Worm (Caenorhabditis elegans): ENCODE measurements around the gene glr-1.

Gene glr-1

ce11 chrIII:8618412-8618960 is 30.0 kb upstream of the glr-1 start, which contains the start of gene C13G5.2 (continued):
- TF ChIP-seq ama-1 (optimal IDR thresholded peaks at IDR 0.05) (no peak), ama-1 (GFP tag; optimal IDR thresholded peaks at IDR 0.05) (no peak), efl-1 (GFP tag; optimal IDR thresholded peaks at IDR 0.05) (peak; percentile 46), snpc-4 (GFP tag; optimal IDR thresholded peaks at IDR 0.05) (no peak), snpc-4 (tag; optimal IDR thresholded peaks at IDR 0.05) (no peak), F33H1.4 (GFP tag; IDR thresholded peaks at IDR 0.05) (peak; percentile 92), ztf-22 (GFP tag; optimal IDR thresholded peaks at IDR 0.05) (no peak), madf-8 (GFP tag; conservative IDR thresholded peaks at IDR 0.05) (peak; percentile 77), hlh-26 (GFP tag; conservative IDR thresholded peaks at IDR 0.05) (no peak), snpc-3.4 (tag; optimal IDR thresholded peaks at IDR 0.05) (peak; percentile 74), K12H6.12 (tag; optimal IDR thresholded peaks at IDR 0.05) (no peak), aptf-2 (GFP tag; conservative IDR thresholded peaks at IDR 0.05) (no peak), ekl-4 (GFP tag; IDR thresholded peaks at IDR 0.05) (no peak), nfya-1 (tag; optimal IDR thresholded peaks at IDR 0.05; ENCODE audit: borderline replicate concordance, insufficient read depth) (no peak), lin-54 (GFP tag; optimal IDR thresholded peaks at IDR 0.05) (peak; percentile 9), rec-8 (tag; optimal IDR thresholded peaks at IDR 0.05) (no peak), let-607 (tag; optimal IDR thresholded peaks at IDR 0.05) (no peak), ceh-27 (GFP tag; optimal IDR thresholded peaks at IDR 0.05) (no peak), ztf-3 (GFP tag; optimal IDR thresholded peaks at IDR 0.05) (no peak), tbp1 (GFP tag; optimal IDR thresholded peaks at IDR 0.05) (peak; percentile 31), hrde-1 (tag; optimal IDR thresholded peaks at IDR 0.05; ENCODE audit: borderline replicate concordance) (no peak), him-1 (tag; optimal IDR thresholded peaks at IDR 0.05) (no peak), F39B2.1 (GFP tag; IDR thresholded peaks at IDR 0.05) (no peak), B0336.3 (GFP tag; IDR thresholded peaks at IDR 0.05) (no peak), ztf-6 (GFP tag; IDR thresholded peaks at IDR 0.05) (no peak), nfya-2 (GFP tag; IDR thresholded peaks at IDR 0.05) (no peak), cebp-1 (GFP tag; IDR thresholded peaks at IDR 0.05) (no peak), cebp-1 (tag; optimal IDR thresholded peaks at IDR 0.05) (no peak), snpc-1.3 (tag; optimal IDR thresholded peaks at IDR 0.05; ENCODE audit: insufficient read depth) (peak; percentile 48), ccch-3 (GFP tag; optimal IDR thresholded peaks at IDR 0.05) (no peak), Y79H2A.3 (GFP tag; conservative IDR thresholded peaks at IDR 0.05) (no peak), madf-6 (GFP tag; IDR thresholded peaks at IDR 0.05) (peak; percentile 91)

ce11 chrIII:8616587-8616986 is 28.1 kb upstream of the glr-1 start, which contains the start of gene C06E1.11:
C06E1.11 (minus strand) TSS chrIII:8616687.
- TF ChIP-seq bed-1 (GFP tag; IDR thresholded peaks at IDR 0.05) = no peak
- TF ChIP-seq sea-2 (GFP tag; IDR thresholded peaks at IDR 0.05) = no peak
- TF ChIP-seq die-1 (tag; optimal IDR thresholded peaks at IDR 0.05) = no peak
- TF ChIP-seq let-526 (GFP tag; IDR thresholded peaks at IDR 0.05) = no peak
- TF ChIP-seq F22D6.2 (tag; optimal IDR thresholded peaks at IDR 0.05) = no peak
- no peak for TF ChIP-seq madf-8 (GFP tag; conservative IDR thresholded peaks at IDR 0.05)
- TF ChIP-seq nhr-179 (tag; optimal IDR thresholded peaks at IDR 0.05) = no peak
- no peak for TF ChIP-seq lin-35 (GFP tag; optimal IDR thresholded peaks at IDR 0.05)
- TF ChIP-seq zim-3 (tag; optimal IDR thresholded peaks at IDR 0.05) = no peak
- TF ChIP-seq nfya-1 (tag; optimal IDR thresholded peaks at IDR 0.05; ENCODE audit: borderline replicate concordance, insufficient read depth) = no peak
- TF ChIP-seq rpc-1 (optimal IDR thresholded peaks at IDR 0.05) = no peak
- TF ChIP-seq rpc-1 (tag; optimal IDR thresholded peaks at IDR 0.05) = no peak

Data from whole organism, young adult.